Worm (Caenorhabditis elegans) whole organism, mixed stage, embryonic: ENCODE measurements around the gene ZK1037.6.

Experiments used
- M03D4.4 ChIP-seq: sonication (generic microtip); optimal IDR thresholded peaks from 2 replicates; lab custom pipeline; 2017; ENCODE audit warnings: mild to moderate bottlenecking, missing genetic modification characterization, missing compliant biosample characterization
- blmp-1 ChIP-seq: fragments of 150-350 bp; optimal IDR thresholded peaks from 2 replicates; lab custom pipeline; 2014; ENCODE audit warnings: missing biosample characterization, missing genetic modification characterization
- ceh-43 ChIP-seq: fragments of 200-800 bp; sonication (Bioruptor generic); optimal IDR thresholded peaks from 2 replicates; lab custom pipeline; 2018; ENCODE audit warnings: mild to moderate bottlenecking, missing genetic modification characterization, moderate library complexity, missing compliant biosample characterization
- ceh-83 ChIP-seq: fragments of 200-800 bp; sonication (Bioruptor generic); optimal IDR thresholded peaks from 2 replicates; lab custom pipeline; 2018; ENCODE audit warnings: mild to moderate bottlenecking, missing genetic modification characterization, missing compliant biosample characterization
- ces-1 ChIP-seq: fragments of 150-350 bp; optimal IDR thresholded peaks from 2 replicates; lab custom pipeline; 2014; ENCODE audit warnings: missing biosample characterization, missing genetic modification reagents, missing genetic modification characterization
- drap-1 ChIP-seq: fragments of 200-800 bp; sonication (Bioruptor generic); optimal IDR thresholded peaks from 3 replicates; lab custom pipeline; 2018; ENCODE audit warnings: mild to moderate bottlenecking, missing genetic modification characterization, missing compliant biosample characterization
- elt-1 ChIP-seq: sonication (generic microtip); optimal IDR thresholded peaks from 2 replicates; lab custom pipeline; 2017; ENCODE audit warnings: missing genetic modification characterization, mild to moderate bottlenecking, missing compliant biosample characterization, antibody characterized with exemption, moderate library complexity, borderline replicate concordance; ENCODE audit not compliant: insufficient read depth
- elt-3 ChIP-seq: fragments of 150-350 bp; optimal IDR thresholded peaks from 2 replicates; lab custom pipeline; 2014; ENCODE audit warnings: missing biosample characterization, missing genetic modification characterization
- flh-1 ChIP-seq: fragments of 200-800 bp; sonication (Bioruptor generic); optimal IDR thresholded peaks from 2 replicates; lab custom pipeline; 2018; ENCODE audit warnings: mild to moderate bottlenecking, missing genetic modification characterization, moderate library complexity, missing compliant biosample characterization
- ham-2 ChIP-seq: fragments of 200-800 bp; sonication (Bioruptor generic); optimal IDR thresholded peaks from 2 replicates; lab custom pipeline; 2018; ENCODE audit warnings: mild to moderate bottlenecking, missing genetic modification characterization, missing compliant biosample characterization
- hlh-1 ChIP-seq: fragments of 150-350 bp; optimal IDR thresholded peaks from 2 replicates; lab custom pipeline; 2014; ENCODE audit warnings: missing biosample characterization, missing genetic modification reagents, missing genetic modification characterization
- lin-13 ChIP-seq: fragments of 150-350 bp; optimal IDR thresholded peaks from 2 replicates; lab custom pipeline; 2014; ENCODE audit warnings: missing biosample characterization, missing genetic modification characterization
- lin-32 ChIP-seq: fragments of 200-800 bp; sonication (Bioruptor generic); optimal IDR thresholded peaks from 2 replicates; lab custom pipeline; 2018; ENCODE audit warnings: mild to moderate bottlenecking, missing genetic modification characterization, missing compliant biosample characterization
- lsy-2 ChIP-seq: fragments of 150-350 bp; optimal IDR thresholded peaks from 2 replicates; lab custom pipeline; 2014; ENCODE audit warnings: missing biosample characterization, missing genetic modification characterization
- mab-5 ChIP-seq: fragments of 150-350 bp; optimal IDR thresholded peaks from 2 replicates; lab custom pipeline; 2014; ENCODE audit warnings: missing biosample characterization, missing genetic modification characterization
- mep-1 ChIP-seq: fragments of 150-350 bp; optimal IDR thresholded peaks from 2 replicates; lab custom pipeline; 2017; ENCODE audit warnings: missing biosample characterization, missing genetic modification reagents, missing genetic modification characterization, inconsistent platforms
- mls-2 ChIP-seq: sonication (generic microtip); optimal IDR thresholded peaks from 2 replicates; lab custom pipeline; 2016; ENCODE audit warnings: mild to moderate bottlenecking, missing genetic modification characterization, moderate library complexity, missing compliant biosample characterization
- nhr-12 ChIP-seq: fragments of 150-350 bp; optimal IDR thresholded peaks from 2 replicates; lab custom pipeline; 2014; ENCODE audit warnings: missing biosample characterization, missing genetic modification characterization
- nhr-2 ChIP-seq: fragments of 150-350 bp; optimal IDR thresholded peaks from 2 replicates; lab custom pipeline; 2014; ENCODE audit warnings: missing biosample characterization, missing genetic modification characterization
- nhr-237 ChIP-seq: fragments of 150-350 bp; optimal IDR thresholded peaks from 2 replicates; lab custom pipeline; 2014; ENCODE audit warnings: missing biosample characterization, missing genetic modification characterization
- nhr-28 ChIP-seq: fragments of 150-350 bp; optimal IDR thresholded peaks from 2 replicates; lab custom pipeline; 2014; ENCODE audit warnings: missing biosample characterization, missing genetic modification characterization
- nhr-76 ChIP-seq: sonication (generic microtip); optimal IDR thresholded peaks from 2 replicates; lab custom pipeline; 2017; ENCODE audit warnings: missing biosample characterization, missing genetic modification characterization
- pha-4 ChIP-seq: fragments of 150-350 bp; optimal IDR thresholded peaks from 2 replicates; lab custom pipeline; 2018; ENCODE audit warnings: missing biosample characterization, missing genetic modification reagents, missing genetic modification characterization
- sem-2 ChIP-seq: fragments of 200-800 bp; sonication (Bioruptor generic); optimal IDR thresholded peaks from 2 replicates; lab custom pipeline; 2018; ENCODE audit warnings: mild to moderate bottlenecking, missing genetic modification characterization, missing compliant biosample characterization
- snpc-4 ChIP-seq: fragments of 150-350 bp; optimal IDR thresholded peaks from 2 replicates; lab custom pipeline; 2014; ENCODE audit warnings: missing biosample characterization, missing genetic modification characterization
- sptf-1 ChIP-seq: sonication (generic microtip); optimal IDR thresholded peaks from 2 replicates; lab custom pipeline; 2017; ENCODE audit warnings: mild to moderate bottlenecking, missing genetic modification characterization, moderate library complexity, missing compliant biosample characterization
- tbx-8 ChIP-seq: fragments of 200-800 bp; sonication (Bioruptor generic); optimal IDR thresholded peaks from 2 replicates; lab custom pipeline; 2018; ENCODE audit warnings: mild to moderate bottlenecking, missing genetic modification characterization, moderate library complexity, missing compliant biosample characterization
- unc-120 ChIP-seq: sonication (generic microtip); optimal IDR thresholded peaks from 2 replicates; lab custom pipeline; 2017; ENCODE audit warnings: missing genetic modification characterization, missing compliant biosample characterization; ENCODE audit not compliant: poor library complexity, severe bottlenecking
- unc-39 ChIP-seq: fragments of 150-350 bp; optimal IDR thresholded peaks from 2 replicates; lab custom pipeline; 2014; ENCODE audit warnings: missing biosample characterization, missing genetic modification characterization
- unc-62 ChIP-seq: fragments of 150-350 bp; optimal IDR thresholded peaks from 2 replicates; lab custom pipeline; 2014; ENCODE audit warnings: missing biosample characterization, missing genetic modification reagents, missing genetic modification characterization
- zip-8 ChIP-seq: fragments of 150-350 bp; optimal IDR thresholded peaks from 2 replicates; lab custom pipeline; 2014; ENCODE audit warnings: missing biosample characterization, missing genetic modification characterization
- ztf-11 ChIP-seq: fragments of 150-350 bp; optimal IDR thresholded peaks from 2 replicates; lab custom pipeline; 2014; ENCODE audit warnings: missing biosample characterization, missing genetic modification characterization

The ZK1037.6 gene

ce11 chrV:15318638-15319037, 9.0 kb downstream of the ZK1037.6 start, which contains the start of gene nhr-291:
Gene nhr-291, plus strand, starts transcription at chrV:15318961.
- TF ChIP-seq ces-1 (no peak), elt-1 (tag; lab: Kevin White, UChicago) (no peak), hlh-1 (no peak), unc-120 (tag; lab: Kevin White, UChicago) (no peak), unc-62 (no peak), mep-1 (tag; lab: Kevin White, UChicago) (no peak), ceh-83 (no peak), mls-2 (tag; lab: Kevin White, UChicago) (no peak), drap-1 (GFP tag; lab: Kevin White, UChicago) (no peak), ztf-11 (tag; lab: Kevin White, UChicago) (no peak), nhr-12 (tag; lab: Kevin White, UChicago) (no peak), lin-32 (no peak), nhr-76 (tag; lab: Kevin White, UChicago) (no peak), zip-8 (tag; lab: Kevin White, UChicago) (no peak), tbx-8 (GFP tag; lab: Kevin White, UChicago) (no peak), mab-5 (tag; lab: Kevin White, UChicago) (no peak), nhr-2 (no peak)

ce11 chrV:15315827-15316527, 11.6 kb downstream of the ZK1037.6 start, which contains the start of the genes srt-22 and nhr-246:
Gene srt-22, minus strand, starts transcription at chrV:15315927.
Gene nhr-246, plus strand, starts transcription at chrV:15316477.
- no peak for TF ChIP-seq blmp-1 (tag; lab: Kevin White, UChicago)
- no peak for TF ChIP-seq zip-8 (tag; lab: Kevin White, UChicago)
- no peak for TF ChIP-seq nhr-28 (tag; lab: Kevin White, UChicago)
- no peak for TF ChIP-seq lsy-2 (tag; lab: Kevin White, UChicago)
- no peak for TF ChIP-seq elt-3 (tag; lab: Kevin White, UChicago)
- TF ChIP-seq ztf-11 (tag; lab: Kevin White, UChicago): no peak
- TF ChIP-seq unc-39 (tag; lab: Kevin White, UChicago): no peak
- no peak for TF ChIP-seq flh-1
- TF ChIP-seq drap-1 (GFP tag; lab: Kevin White, UChicago): no peak
- no peak for TF ChIP-seq lin-13 (tag; lab: Kevin White, UChicago)
- no peak for TF ChIP-seq lin-32
- TF ChIP-seq hlh-1: no peak
- no peak for TF ChIP-seq pha-4 (tag; lab: Kevin White, UChicago)
- TF ChIP-seq nhr-2: no peak

- TF ChIP-seq ces-1: no peak
- no peak for TF ChIP-seq tbx-8 (GFP tag; lab: Kevin White, UChicago)
- no peak for TF ChIP-seq flh-1
- no peak for TF ChIP-seq lin-13 (tag; lab: Kevin White, UChicago)
- TF ChIP-seq nhr-12 (tag; lab: Kevin White, UChicago): no peak
- TF ChIP-seq mep-1 (tag; lab: Kevin White, UChicago): no peak
- TF ChIP-seq sem-2 (GFP tag; lab: Kevin White, UChicago): no peak
- TF ChIP-seq drap-1 (GFP tag; lab: Kevin White, UChicago): no peak
- TF ChIP-seq nhr-237 (tag; lab: Kevin White, UChicago): no peak
- TF ChIP-seq unc-120 (tag; lab: Kevin White, UChicago): no peak
- TF ChIP-seq blmp-1 (tag; lab: Kevin White, UChicago): no peak
- no peak for TF ChIP-seq ceh-43
- no peak for TF ChIP-seq pha-4 (tag; lab: Kevin White, UChicago)
- TF ChIP-seq sptf-1 (tag; lab: Kevin White, UChicago): no peak
- no peak for TF ChIP-seq lin-32
- no peak for TF ChIP-seq hlh-1
- no peak for TF ChIP-seq nhr-28 (tag; lab: Kevin White, UChicago)
- no peak for TF ChIP-seq snpc-4 (tag; lab: Kevin White, UChicago)
Observed at ce11 chrV:15313529-15313928, 14.1 kb downstream of the ZK1037.6 start.

- no peak for TF ChIP-seq nhr-237 (tag; lab: Kevin White, UChicago)
- TF ChIP-seq unc-39 (tag; lab: Kevin White, UChicago): no peak
- no peak for TF ChIP-seq flh-1
- TF ChIP-seq ces-1: no peak
- TF ChIP-seq ham-2 (GFP tag; lab: Kevin White, UChicago): no peak
- TF ChIP-seq mls-2 (tag; lab: Kevin White, UChicago): no peak
- no peak for TF ChIP-seq nhr-76 (tag; lab: Kevin White, UChicago)
- no peak for TF ChIP-seq elt-1 (tag; lab: Kevin White, UChicago)
- TF ChIP-seq ceh-83: no peak
- TF ChIP-seq lin-32: no peak
- TF ChIP-seq M03D4.4: no peak
- TF ChIP-seq ztf-11 (tag; lab: Kevin White, UChicago): no peak
- no peak for TF ChIP-seq zip-8 (tag; lab: Kevin White, UChicago)
- TF ChIP-seq blmp-1 (tag; lab: Kevin White, UChicago): no peak
- TF ChIP-seq mab-5 (tag; lab: Kevin White, UChicago): no peak
- TF ChIP-seq nhr-28 (tag; lab: Kevin White, UChicago): no peak
- TF ChIP-seq ceh-43: no peak
- TF ChIP-seq nhr-12 (tag; lab: Kevin White, UChicago): no peak
- no peak for TF ChIP-seq unc-62
- TF ChIP-seq drap-1 (GFP tag; lab: Kevin White, UChicago): no peak
Observed at ce11 chrV:15310780-15311179, 16.8 kb downstream of the ZK1037.6 start, which contains the start of gene irld-62. Gene irld-62, plus strand, starts transcription at chrV:15311080.
